Fruit fly (Drosophila melanogaster) whole organism: ENCODE results near the gene Trf.

Experiments used
- CG8478 ChIP-seq: fragments of >200 bp; optimal IDR thresholded peaks from 2 replicates; lab custom pipeline; 2018; ENCODE audit warnings: inconsistent platforms
- Dll ChIP-seq: fragments of >200 bp; optimal IDR thresholded peaks from 2 replicates; lab custom pipeline; 2017
- psq ChIP-seq: fragments of >200 bp; optimal IDR thresholded peaks from 2 replicates; lab custom pipeline; 2017

- TF ChIP-seq CG8478 (lab: Kevin White, UChicago) (peak; percentile 77), psq (lab: Kevin White, UChicago) (no peak), Dll (lab: Kevin White, UChicago) (no peak)
These were observed 41.9 kb upstream of the Trf start, which contains the start of gene Cka for dm6 chr2L:8030693-8031210.
